Worm (Caenorhabditis elegans) whole organism, midembryonic: ENCODE measurements around the gene Y59A8A.8.
"Not testable (repeated sequence)": the region's sequence is repeated elsewhere in the genome, so short reads cannot be mapped to it uniquely, and the experiment has no call there.

Source experiments
- T22C8.4 ChIP-seq: fragments of 200-800 bp; sonication (Bioruptor generic); IDR thresholded peaks from 2 replicates; pipeline ENCODE4 v1.3.6; 2022; ENCODE audit warnings: missing genetic modification characterization, missing compliant biosample characterization
- cog-1 ChIP-seq: sonication (generic microtip); optimal IDR thresholded peaks from 2 replicates; lab custom pipeline; 2016; ENCODE audit warnings: missing genetic modification characterization, missing compliant biosample characterization
- flt-1 ChIP-seq: fragments of 200-800 bp; sonication (Bioruptor generic); IDR thresholded peaks from 2 replicates; pipeline ENCODE4 v1.3.6; 2022; ENCODE audit warnings: missing genetic modification characterization, missing compliant biosample characterization
- klf-2 ChIP-seq: fragments of 200-800 bp; sonication (Bioruptor generic); conservative IDR thresholded peaks from 2 replicates; pipeline ENCODE4 v1.3.6; 2022; ENCODE audit warnings: missing genetic modification reagents, missing genetic modification characterization, missing compliant biosample characterization
- med-1 ChIP-seq: sonication (generic microtip); optimal IDR thresholded peaks from 2 replicates; lab custom pipeline; 2017; ENCODE audit warnings: missing genetic modification characterization, mild to moderate bottlenecking, missing compliant biosample characterization, antibody characterized with exemption, missing genetic modification reagents; ENCODE audit not compliant: insufficient read depth
- ref-1 ChIP-seq: fragments of 200-800 bp; sonication (Bioruptor generic); conservative IDR thresholded peaks from 2 replicates; pipeline ENCODE4 v1.3.6; 2022; ENCODE audit warnings: missing genetic modification reagents, missing genetic modification characterization, missing compliant biosample characterization
- tab-1 ChIP-seq: fragments of 200-800 bp; sonication (Bioruptor generic); IDR thresholded peaks from 2 replicates; pipeline ENCODE4 v1.3.6; 2022; ENCODE audit warnings: missing genetic modification characterization, missing compliant biosample characterization
- ztf-23 ChIP-seq: fragments of 200-800 bp; sonication (Bioruptor generic); IDR thresholded peaks from 2 replicates; pipeline ENCODE4 v1.3.6; 2022; ENCODE audit warnings: missing genetic modification reagents, missing genetic modification characterization, missing compliant biosample characterization
- ztf-29 ChIP-seq: fragments of 200-800 bp; sonication (Bioruptor generic); IDR thresholded peaks from 2 replicates; pipeline ENCODE4 v1.3.6; 2022; ENCODE audit warnings: missing genetic modification reagents, missing genetic modification characterization, missing compliant biosample characterization

Y59A8A.8 gene

ce11 chrV:17855889-17856288 lies 9.5 kb upstream of the Y59A8A.8 start, which contains the start of gene tcc-1:
TSS of gene tcc-1 (minus strand) at chrV:17855989.
- TF ChIP-seq klf-2 (GFP tag; lab: Robert Waterston, UW) (no peak), ztf-29 (GFP tag; lab: Robert Waterston, UW) (no peak), ztf-23 (GFP tag; lab: Robert Waterston, UW) (no peak), med-1 (GFP tag; lab: Kevin White, UChicago) (no peak), tab-1 (GFP tag; lab: Robert Waterston, UW) (no peak), flt-1 (GFP tag; lab: Robert Waterston, UW) (no peak), ref-1 (GFP tag; lab: Robert Waterston, UW) (no peak), T22C8.4 (GFP tag; lab: Robert Waterston, UW) (no peak), cog-1 (tag; lab: Kevin White, UChicago) (no peak)

- TF ChIP-seq tab-1 (GFP tag; lab: Robert Waterston, UW) = no peak
- no peak for TF ChIP-seq med-1 (GFP tag; lab: Kevin White, UChicago)
- TF ChIP-seq ref-1 (GFP tag; lab: Robert Waterston, UW) = no peak
- no peak for TF ChIP-seq flt-1 (GFP tag; lab: Robert Waterston, UW)
- no peak for TF ChIP-seq ztf-23 (GFP tag; lab: Robert Waterston, UW)
Observed at ce11 chrV:17857901-17858300, 7.5 kb upstream of the Y59A8A.8 start.

- TF ChIP-seq ref-1 (GFP tag; lab: Robert Waterston, UW) (no peak), ztf-23 (GFP tag; lab: Robert Waterston, UW) (no peak), ztf-29 (GFP tag; lab: Robert Waterston, UW) (no peak), tab-1 (GFP tag; lab: Robert Waterston, UW) (no peak), T22C8.4 (GFP tag; lab: Robert Waterston, UW) (no peak), cog-1 (tag; lab: Kevin White, UChicago) (no peak)
Observed at ce11 chrV:17859065-17859464, 6.3 kb upstream of the Y59A8A.8 start.

DNA sequence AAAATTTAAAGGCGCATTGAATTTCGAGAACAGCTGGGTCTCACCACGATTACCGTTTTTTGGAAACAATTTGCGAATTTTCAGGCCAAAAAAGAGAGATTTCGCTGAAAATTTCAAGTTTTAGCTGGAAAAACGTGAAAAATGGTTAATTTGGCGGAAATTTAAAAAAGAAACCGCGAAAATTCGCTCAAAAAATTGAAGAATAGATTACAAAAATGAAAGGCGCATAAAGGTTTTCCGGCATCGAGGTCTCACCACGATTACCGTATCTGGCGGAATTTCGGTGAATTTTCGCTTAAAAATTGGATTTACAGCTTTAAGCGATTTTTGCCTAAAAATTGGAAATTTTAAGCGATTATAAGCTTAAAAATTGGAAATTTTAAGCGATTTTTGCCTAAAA lies 5.9 kb upstream of the Y59A8A.8 start:
- TF ChIP-seq flt-1 (GFP tag; lab: Robert Waterston, UW) (no peak), T22C8.4 (GFP tag; lab: Robert Waterston, UW) (no peak), ref-1 (GFP tag; lab: Robert Waterston, UW) (no peak), cog-1 (tag; lab: Kevin White, UChicago) (no peak), ztf-29 (GFP tag; lab: Robert Waterston, UW) (no peak), ztf-23 (GFP tag; lab: Robert Waterston, UW) (no peak), klf-2 (GFP tag; lab: Robert Waterston, UW) (no peak), tab-1 (GFP tag; lab: Robert Waterston, UW) (no peak), med-1 (GFP tag; lab: Kevin White, UChicago) (no peak)

ce11 chrV:17870569-17870968 lies 5.2 kb downstream of the Y59A8A.8 start, which contains the start of gene csn-1:
TSS of gene csn-1 (minus strand) at chrV:17870651.
- TF ChIP-seq klf-2 (GFP tag; lab: Robert Waterston, UW) (no peak), ztf-29 (GFP tag; lab: Robert Waterston, UW) (no peak), cog-1 (tag; lab: Kevin White, UChicago) (no peak), T22C8.4 (GFP tag; lab: Robert Waterston, UW) (no peak), ref-1 (GFP tag; lab: Robert Waterston, UW) (no peak), med-1 (GFP tag; lab: Kevin White, UChicago) (no peak), tab-1 (GFP tag; lab: Robert Waterston, UW) (no peak), ztf-23 (GFP tag; lab: Robert Waterston, UW) (no peak)

- TF ChIP-seq med-1 (GFP tag; lab: Kevin White, UChicago) (no peak), ztf-29 (GFP tag; lab: Robert Waterston, UW) (no peak), cog-1 (tag; lab: Kevin White, UChicago) (no peak), T22C8.4 (GFP tag; lab: Robert Waterston, UW) (no peak), ref-1 (GFP tag; lab: Robert Waterston, UW) (no peak), tab-1 (GFP tag; lab: Robert Waterston, UW) (no peak), ztf-23 (GFP tag; lab: Robert Waterston, UW) (no peak), flt-1 (GFP tag; lab: Robert Waterston, UW) (no peak), klf-2 (GFP tag; lab: Robert Waterston, UW) (no peak)
Observed at ce11 chrV:17871049-17871448, 5.6 kb downstream of the Y59A8A.8 start, which contains the start of gene phf-14. TSS of gene phf-14 (plus strand) at chrV:17871393.

ce11 chrV:17888939-17889338 lies 23.5 kb downstream of the Y59A8A.8 start, which contains the start of gene C06H5.6:
TSS of gene C06H5.6 (minus strand) at chrV:17888984.
- TF ChIP-seq flt-1 (GFP tag; lab: Robert Waterston, UW) (no peak), tab-1 (GFP tag; lab: Robert Waterston, UW) (no peak)

DNA sequence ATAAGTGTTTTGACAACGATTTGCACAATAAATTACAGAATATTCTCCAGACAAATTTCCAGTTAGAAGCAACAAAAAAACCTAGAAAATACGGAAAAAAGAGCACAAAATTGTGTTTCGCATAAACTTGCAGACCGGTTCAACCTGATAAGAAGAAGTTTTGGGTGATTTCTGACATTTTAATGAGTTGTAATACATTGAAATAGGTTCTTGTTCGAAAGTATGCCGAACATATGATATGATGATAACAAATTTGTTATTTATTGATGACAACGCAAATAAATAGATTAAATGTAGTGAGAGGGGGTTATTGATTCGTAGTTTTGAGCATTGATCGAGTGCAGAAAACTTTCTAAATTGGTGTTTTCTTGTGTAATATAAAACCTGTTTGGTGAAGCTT lies 25.9 kb downstream of the Y59A8A.8 start:
- TF ChIP-seq ref-1 (GFP tag; lab: Robert Waterston, UW) (no peak), flt-1 (GFP tag; lab: Robert Waterston, UW) (no peak), med-1 (GFP tag; lab: Kevin White, UChicago) (no peak), ztf-29 (GFP tag; lab: Robert Waterston, UW) (no peak), ztf-23 (GFP tag; lab: Robert Waterston, UW) (no peak), tab-1 (GFP tag; lab: Robert Waterston, UW) (no peak), cog-1 (tag; lab: Kevin White, UChicago) (no peak), T22C8.4 (GFP tag; lab: Robert Waterston, UW) (no peak), klf-2 (GFP tag; lab: Robert Waterston, UW) (no peak)

ce11 chrV:17893959-17894358 lies 28.6 kb downstream of the Y59A8A.8 start, which contains the start of gene C06H5.11:
TSS of gene C06H5.11 (minus strand) at chrV:17894059.
- TF ChIP-seq klf-2, ztf-23, T22C8.4 (GFP tag; lab: Robert Waterston, UW): not testable (repeated sequence)
